Fruit fly (Drosophila melanogaster) whole organism, embryonic: ENCODE measurements around the gene CG34288.

ENCODE experiments used
- Atf-2 ChIP-seq: fragments of 200-800 bp; sonication (Bioruptor generic); optimal IDR thresholded peaks from 2 replicates; lab custom pipeline; 2016; ENCODE audit warnings: missing biosample characterization, missing genetic modification characterization
- Atf6 ChIP-seq: fragments of 200-800 bp; sonication (Bioruptor generic); IDR thresholded peaks from 2 replicates; pipeline ENCODE4 v1.3.6; 2022; ENCODE audit warnings: missing biosample characterization, missing genetic modification characterization
- B-H2 ChIP-seq: fragments of 200-800 bp; sonication (Bioruptor generic); optimal IDR thresholded peaks from 2 replicates; lab custom pipeline; 2018; ENCODE audit warnings: missing biosample characterization, mild to moderate bottlenecking, missing genetic modification characterization
- BEAF-32 ChIP-seq: fragments of 200-800 bp; sonication (Bioruptor generic); optimal IDR thresholded peaks from 3 replicates; lab custom pipeline; 2017; ENCODE audit warnings: missing biosample characterization, missing genetic modification characterization, mild to moderate bottlenecking, moderate library complexity, missing genetic modification reagents
- CG11696 ChIP-seq: fragments of 200-800 bp; sonication (Bioruptor generic); IDR thresholded peaks from 2 replicates; pipeline ENCODE4 v1.3.6; 2022; ENCODE audit warnings: missing biosample characterization, missing genetic modification characterization
- CG12659 ChIP-seq: fragments of 200-800 bp; sonication (Bioruptor generic); optimal IDR thresholded peaks from 3 replicates; lab custom pipeline; 2017; ENCODE audit warnings: mild to moderate bottlenecking, missing biosample characterization, missing genetic modification reagents, missing genetic modification characterization
- CG14710 ChIP-seq: fragments of 200-800 bp; sonication (Bioruptor generic); optimal IDR thresholded peaks from 3 replicates; lab custom pipeline; 2019; ENCODE audit warnings: missing biosample characterization, mild to moderate bottlenecking, missing genetic modification characterization, moderate library complexity
- CG15514 ChIP-seq: fragments of 200-800 bp; sonication (Bioruptor generic); optimal IDR thresholded peaks from 3 replicates; lab custom pipeline; 2017; ENCODE audit warnings: missing biosample characterization, missing genetic modification characterization, mild to moderate bottlenecking, moderate library complexity, missing genetic modification reagents
- CG15601 ChIP-seq: fragments of 200-800 bp; sonication (Bioruptor generic); optimal IDR thresholded peaks from 3 replicates; lab custom pipeline; 2019; ENCODE audit warnings: missing biosample characterization, mild to moderate bottlenecking, missing genetic modification characterization, moderate library complexity
- CG15696 ChIP-seq: fragments of 200-800 bp; sonication (Bioruptor generic); optimal IDR thresholded peaks from 2 replicates; lab custom pipeline; 2019; ENCODE audit warnings: missing biosample characterization, mild to moderate bottlenecking, missing genetic modification characterization, moderate library complexity
- CG1603 ChIP-seq: fragments of 200-800 bp; sonication (Bioruptor generic); optimal IDR thresholded peaks from 2 replicates; lab custom pipeline; 2019; ENCODE audit warnings: missing biosample characterization, mild to moderate bottlenecking, missing genetic modification characterization, moderate library complexity
- CG1832 ChIP-seq: fragments of 200-800 bp; sonication (Bioruptor generic); optimal IDR thresholded peaks from 2 replicates; lab custom pipeline; 2017; ENCODE audit warnings: missing biosample characterization, mild to moderate bottlenecking, missing genetic modification characterization, inconsistent platforms
- CG18476 ChIP-seq: fragments of 200-800 bp; sonication (Bioruptor generic); optimal IDR thresholded peaks from 2 replicates; lab custom pipeline; 2016; ENCODE audit warnings: missing biosample characterization, mild to moderate bottlenecking, missing genetic modification characterization
- CG31441 ChIP-seq: fragments of 200-800 bp; sonication (Bioruptor generic); IDR thresholded peaks from 2 replicates; pipeline ENCODE4 v1.3.6; 2022; ENCODE audit warnings: missing biosample characterization, missing genetic modification characterization
- CG3847 ChIP-seq: fragments of 200-800 bp; sonication (Bioruptor generic); IDR thresholded peaks from 2 replicates; pipeline ENCODE4 v1.3.6; 2022; ENCODE audit warnings: missing biosample characterization, missing genetic modification characterization
- CG4707 ChIP-seq: fragments of 200-800 bp; sonication (Bioruptor generic); optimal IDR thresholded peaks from 2 replicates; lab custom pipeline; 2018; ENCODE audit warnings: missing biosample characterization, mild to moderate bottlenecking, missing genetic modification characterization, moderate library complexity
- CG4820 ChIP-seq: fragments of 200-800 bp; sonication (Bioruptor generic); optimal IDR thresholded peaks from 3 replicates; lab custom pipeline; 2016; ENCODE audit warnings: missing biosample characterization, missing genetic modification characterization
- CG6654 ChIP-seq: fragments of 200-800 bp; sonication (Bioruptor generic); optimal IDR thresholded peaks from 2 replicates; lab custom pipeline; 2017; ENCODE audit warnings: missing biosample characterization, mild to moderate bottlenecking, missing genetic modification characterization
- CG7372 ChIP-seq: fragments of 200-800 bp; sonication (Bioruptor generic); IDR thresholded peaks from 2 replicates; pipeline ENCODE4 v1.3.6; 2022; ENCODE audit warnings: missing biosample characterization, missing genetic modification characterization
- CG9797 ChIP-seq: fragments of 200-800 bp; sonication (Bioruptor generic); optimal IDR thresholded peaks from 3 replicates; lab custom pipeline; 2018; ENCODE audit warnings: missing biosample characterization, mild to moderate bottlenecking, missing genetic modification characterization
- CTCF ChIP-seq: fragments of 200-800 bp; sonication (Bioruptor generic); optimal IDR thresholded peaks from 2 replicates; lab custom pipeline; 2017; ENCODE audit warnings: missing biosample characterization, mild to moderate bottlenecking, missing genetic modification characterization, moderate library complexity
- Ets97D ChIP-seq: fragments of 200-800 bp; sonication (Bioruptor generic); optimal IDR thresholded peaks from 3 replicates; lab custom pipeline; 2016; ENCODE audit warnings: missing biosample characterization, missing genetic modification characterization
- Fer3 ChIP-seq: fragments of 200-800 bp; sonication (Bioruptor generic); optimal IDR thresholded peaks from 2 replicates; lab custom pipeline; 2018; ENCODE audit warnings: missing biosample characterization, mild to moderate bottlenecking, missing genetic modification characterization, moderate library complexity
- HLH4C ChIP-seq: fragments of 200-800 bp; sonication (Bioruptor generic); IDR thresholded peaks from 3 replicates; pipeline ENCODE4 v1.3.6; 2022; ENCODE audit warnings: missing biosample characterization, missing genetic modification characterization; ENCODE audit not compliant: partially characterized antibody
- HmgZ ChIP-seq: fragments of 200-800 bp; sonication (Bioruptor generic); optimal IDR thresholded peaks from 2 replicates; lab custom pipeline; 2018; ENCODE audit warnings: missing biosample characterization, mild to moderate bottlenecking, missing genetic modification characterization
- MESR4 ChIP-seq: fragments of 200-800 bp; sonication (Bioruptor generic); optimal IDR thresholded peaks from 2 replicates; lab custom pipeline; 2018; ENCODE audit warnings: missing biosample characterization, mild to moderate bottlenecking, missing genetic modification characterization, moderate library complexity
- Nf-YC ChIP-seq: fragments of 200-800 bp; optimal IDR thresholded peaks from 3 replicates; lab custom pipeline; 2019; ENCODE audit warnings: missing biosample characterization, mild to moderate bottlenecking, missing genetic modification characterization, moderate library complexity
- Pdp1 ChIP-seq, 2 experiments: fragments of 200-800 bp; sonication (Bioruptor generic); optimal IDR thresholded peaks; 3 replicates each; lab custom pipeline; 2016; ENCODE audit warnings: missing biosample characterization in 2 of 2, missing genetic modification characterization in 2 of 2, mild to moderate bottlenecking in 1 of 2, moderate library complexity in 1 of 2
- Sry-δ ChIP-seq: fragments of 200-800 bp; sonication (Bioruptor generic); optimal IDR thresholded peaks from 2 replicates; lab custom pipeline; 2016; ENCODE audit warnings: missing biosample characterization, missing genetic modification characterization
- al ChIP-seq: fragments of 200-800 bp; sonication (Bioruptor generic); IDR thresholded peaks from 2 replicates; pipeline ENCODE4 v1.3.6; 2022; ENCODE audit warnings: missing biosample characterization, missing genetic modification characterization
- crp ChIP-seq, 2 experiments: fragments of 200-800 bp; sonication (Bioruptor generic); optimal IDR thresholded peaks; 2 replicates in 1 of 2; 3 replicates in 1 of 2; lab custom pipeline; 2017; ENCODE audit warnings: missing biosample characterization in 2 of 2, missing genetic modification characterization in 2 of 2, mild to moderate bottlenecking in 1 of 2, moderate library complexity in 1 of 2
- cwo ChIP-seq: fragments of 200-800 bp; sonication (Bioruptor generic); optimal IDR thresholded peaks from 3 replicates; lab custom pipeline; 2017; ENCODE audit warnings: missing biosample characterization, missing genetic modification characterization, mild to moderate bottlenecking, moderate library complexity, missing genetic modification reagents
- fd64A ChIP-seq: fragments of 200-800 bp; sonication (Bioruptor generic); optimal IDR thresholded peaks from 3 replicates; lab custom pipeline; 2018; ENCODE audit warnings: missing biosample characterization, mild to moderate bottlenecking, missing genetic modification characterization
- gcm ChIP-seq: fragments of 200-800 bp; sonication (Bioruptor generic); optimal IDR thresholded peaks from 2 replicates; lab custom pipeline; 2019; ENCODE audit warnings: missing biosample characterization, mild to moderate bottlenecking, missing genetic modification characterization, moderate library complexity
- grau ChIP-seq: fragments of 200-800 bp; optimal IDR thresholded peaks from 3 replicates; lab custom pipeline; 2019; ENCODE audit warnings: missing biosample characterization, mild to moderate bottlenecking, missing genetic modification characterization, moderate library complexity
- insv ChIP-seq, 2 experiments: fragments of 200-800 bp; sonication (Bioruptor generic); optimal IDR thresholded peaks; 3 replicates each; lab custom pipeline; 2016 to 2018; ENCODE audit warnings: missing biosample characterization in 2 of 2, missing genetic modification characterization in 2 of 2
- knrl ChIP-seq: fragments of 200-800 bp; sonication (Bioruptor generic); IDR thresholded peaks from 3 replicates; pipeline ENCODE4 v1.3.6; 2022; ENCODE audit warnings: missing biosample characterization, missing genetic modification characterization; ENCODE audit not compliant: partially characterized antibody
- odd ChIP-seq: fragments of 200-800 bp; sonication (Bioruptor generic); optimal IDR thresholded peaks from 2 replicates; lab custom pipeline; 2017; ENCODE audit warnings: missing biosample characterization, mild to moderate bottlenecking, missing genetic modification characterization
- otp ChIP-seq: fragments of 200-800 bp; sonication (Bioruptor generic); IDR thresholded peaks from 3 replicates; pipeline ENCODE4, ENCODE4 v1.3.6; 2022; ENCODE audit warnings: missing biosample characterization, missing genetic modification characterization
- phol ChIP-seq: fragments of 200-800 bp; sonication (Bioruptor generic); optimal IDR thresholded peaks from 3 replicates; lab custom pipeline; 2018; ENCODE audit warnings: missing biosample characterization, mild to moderate bottlenecking, missing genetic modification characterization, moderate library complexity
- pita ChIP-seq: fragments of 200-800 bp; sonication (Bioruptor generic); optimal IDR thresholded peaks from 2 replicates; lab custom pipeline; 2017; ENCODE audit warnings: missing biosample characterization, mild to moderate bottlenecking, missing genetic modification characterization
- salm ChIP-seq: fragments of 200-800 bp; sonication (Bioruptor generic); optimal IDR thresholded peaks from 2 replicates; lab custom pipeline; 2018; ENCODE audit warnings: missing biosample characterization, mild to moderate bottlenecking, missing genetic modification characterization
- scrt ChIP-seq: fragments of 200-800 bp; sonication (Bioruptor generic); optimal IDR thresholded peaks from 2 replicates; lab custom pipeline; 2018; ENCODE audit warnings: missing biosample characterization, mild to moderate bottlenecking, missing genetic modification characterization, moderate library complexity
- sd ChIP-seq: fragments of 200-800 bp; sonication (Bioruptor generic); optimal IDR thresholded peaks from 3 replicates; lab custom pipeline; 2018; ENCODE audit warnings: missing biosample characterization, mild to moderate bottlenecking, missing genetic modification characterization, moderate library complexity
- sens ChIP-seq: fragments of 200-800 bp; sonication (Bioruptor generic); peaks from one replicate; lab custom pipeline; 2016; ENCODE audit warnings: missing biosample characterization, missing genetic modification characterization
- slbo ChIP-seq: fragments of 200-800 bp; sonication (Bioruptor generic); IDR thresholded peaks from 2 replicates; pipeline ENCODE4 v1.3.6; 2022; ENCODE audit warnings: missing biosample characterization, missing genetic modification characterization
- sob ChIP-seq: fragments of 200-800 bp; sonication (Bioruptor generic); IDR thresholded peaks from 2 replicates; pipeline ENCODE4 v1.3.6; 2022; ENCODE audit warnings: missing biosample characterization, missing genetic modification characterization
- stwl ChIP-seq: fragments of 200-800 bp; sonication (Bioruptor generic); optimal IDR thresholded peaks from 3 replicates; lab custom pipeline; 2018; ENCODE audit warnings: missing biosample characterization, mild to moderate bottlenecking, missing genetic modification characterization, moderate library complexity
- twi ChIP-seq: fragments of 200-800 bp; optimal IDR thresholded peaks from 2 replicates; lab custom pipeline; 2019; ENCODE audit warnings: missing biosample characterization, mild to moderate bottlenecking, missing genetic modification characterization, moderate library complexity
- vvl ChIP-seq: fragments of 200-800 bp; sonication (Bioruptor generic); IDR thresholded peaks from 2 replicates; pipeline ENCODE4 v1.3.6; 2022; ENCODE audit warnings: missing biosample characterization, missing genetic modification characterization

Gene CG34288

dm6 chr3R:22420911-22421310 is 26.2 kb downstream of the CG34288 start, which contains the start of the genes Nop56 and mats:
Gene Nop56 (minus strand): TSS chr3R:22421068.
Gene mats (plus strand): TSS chr3R:22421161.
- TF ChIP-seq Fer3 (peak; percentile 17), pita (GFP tag; lab: Kevin White, UChicago) (no peak), CG4707 (no peak), CG6654 (no peak), BEAF-32 (GFP tag; lab: Kevin White, UChicago) (peak; percentile 48), al (no peak), sob (GFP tag; lab: Robert Waterston, UW) (peak; percentile 10; the same call in 1 of the 2 replicates), insv (GFP tag; optimal IDR thresholded peaks at IDR 0.05; lab: Kevin White, UChicago) (peak in 1 of 2 experiments; percentile 55), CG18476 (no peak), CG11696 (GFP tag; lab: Robert Waterston, UW) (no peak), sens (peak; percentile 74), Nf-YC (tag; lab: Kevin White, UChicago) (peak; percentile 62), MESR4 (GFP tag; lab: Kevin White, UChicago) (peak; percentile 95), Atf6 (GFP tag; lab: Robert Waterston, UW) (no peak), CG15514 (GFP tag; lab: Kevin White, UChicago) (peak; percentile 73), CG15696 (tag; lab: Kevin White, UChicago) (no peak), stwl (tag; lab: Kevin White, UChicago) (peak; percentile 87), Pdp1 (GFP tag; optimal IDR thresholded peaks at IDR 0.05; lab: Kevin White, UChicago) (peak in 1 of 2 experiments; percentile 55), CTCF (GFP tag; lab: Kevin White, UChicago) (peak; percentile 13), gcm (GFP tag; lab: Kevin White, UChicago) (peak; percentile 19), slbo (GFP tag; lab: Robert Waterston, UW) (peak; percentile 54), B-H2 (GFP tag; lab: Kevin White, UChicago) (peak; percentile 63), knrl (no peak), CG1832 (GFP tag; lab: Kevin White, UChicago) (peak; percentile 33), scrt (GFP tag; lab: Kevin White, UChicago) (peak; percentile 26), crp (GFP tag; optimal IDR thresholded peaks at IDR 0.05; lab: Kevin White, UChicago) (peak in 1 of 2 experiments; percentile 68), CG12659 (GFP tag; lab: Kevin White, UChicago) (peak; percentile 72), otp (no peak), CG9797 (GFP tag; lab: Kevin White, UChicago) (peak; percentile 97), Atf-2 (GFP tag; lab: Kevin White, UChicago) (no peak), cwo (GFP tag; lab: Kevin White, UChicago) (peak; percentile 63), CG7372 (no peak), odd (no peak), CG1603 (tag; lab: Kevin White, UChicago) (peak; percentile 74), grau (tag; lab: Kevin White, UChicago) (peak; percentile 20), CG15601 (tag; lab: Kevin White, UChicago) (peak; percentile 25), sd (peak; percentile 79), fd64A (GFP tag; lab: Kevin White, UChicago) (no peak), Ets97D (GFP tag; lab: Kevin White, UChicago) (peak; percentile 83), Sry-δ (GFP tag; lab: Kevin White, UChicago) (peak; percentile 30), CG31441 (GFP tag; lab: Robert Waterston, UW) (peak; percentile 8; the same call in 1 of the 2 replicates), vvl (GFP tag; lab: Robert Waterston, UW) (peak; percentile 44; the same call in 1 of the 2 replicates), phol (peak; percentile 48), twi (tag; lab: Kevin White, UChicago) (peak; percentile 53), HmgZ (tag; lab: Kevin White, UChicago) (peak; percentile 45), salm (no peak), HLH4C (GFP tag; lab: Robert Waterston, UW) (no peak), CG14710 (tag; lab: Kevin White, UChicago) (peak; percentile 74), CG4820 (no peak), CG3847 (GFP tag; lab: Robert Waterston, UW) (peak; percentile 71)
